Worm (Caenorhabditis elegans) whole organism, mixed stage, embryonic: ENCODE data around the gene fbxa-202.

Source experiments
- M03D4.4 ChIP-seq: sonication (generic microtip); optimal IDR thresholded peaks from 2 replicates; lab custom pipeline; 2017; ENCODE audit warnings: mild to moderate bottlenecking, missing genetic modification characterization, missing compliant biosample characterization
- ceh-39 ChIP-seq: fragments of 150-350 bp; optimal IDR thresholded peaks from 2 replicates; lab custom pipeline; 2014; ENCODE audit warnings: missing biosample characterization, missing genetic modification characterization
- pha-4 ChIP-seq: fragments of 150-350 bp; optimal IDR thresholded peaks from 2 replicates; lab custom pipeline; 2018; ENCODE audit warnings: missing biosample characterization, missing genetic modification reagents, missing genetic modification characterization
- unc-62 ChIP-seq: fragments of 150-350 bp; optimal IDR thresholded peaks from 2 replicates; lab custom pipeline; 2014; ENCODE audit warnings: missing biosample characterization, missing genetic modification reagents, missing genetic modification characterization

- TF ChIP-seq unc-62 (GFP tag; lab: Kevin White, UChicago) = no peak
- no peak for TF ChIP-seq M03D4.4
- no peak for TF ChIP-seq ceh-39 (tag; lab: Kevin White, UChicago)
- TF ChIP-seq pha-4 (tag; lab: Kevin White, UChicago) = no peak
Observed at ce11 chrV:6335226-6335625, 8.1 kb downstream of the fbxa-202 start.
